Worm (Caenorhabditis elegans) whole organism, L3 larva: ENCODE measurements around the gene ZK370.6.

Source experiments
- elt-1 ChIP-seq: fragments of 150-350 bp; optimal IDR thresholded peaks from 2 replicates; lab custom pipeline; 2014; ENCODE audit warnings: missing biosample characterization, missing genetic modification characterization
- elt-3 ChIP-seq, 3 experiments: fragments of 150-350 bp in 1 of 3; sonication (generic microtip) in 2 of 3; optimal IDR thresholded peaks; 2 replicates in 2 of 3; 4 replicates in 1 of 3; lab custom pipeline; 2014 to 2017; ENCODE audit warnings: missing biosample characterization in 3 of 3, missing genetic modification characterization in 3 of 3
- zag-1 ChIP-seq: fragments of 150-350 bp; optimal IDR thresholded peaks from 2 replicates; lab custom pipeline; 2014; ENCODE audit warnings: missing biosample characterization, missing genetic modification characterization

- TF ChIP-seq zag-1 (tag; lab: Kevin White, UChicago): no peak
- TF ChIP-seq elt-3 (tag; optimal IDR thresholded peaks at IDR 0.05; lab: Kevin White, UChicago): no peak
- TF ChIP-seq elt-1: no peak
These were observed 17.4 kb downstream of the ZK370.6 start for ce11 chrIII:8726019-8726894.
